Fruit fly (Drosophila melanogaster) whole organism, embryonic: Measurements from ENCODE around the gene Kal1.

Experiments
- CG10274 ChIP-seq: fragments of 200-800 bp; sonication (Bioruptor generic); optimal IDR thresholded peaks from 3 replicates; lab custom pipeline; 2017; ENCODE audit warnings: missing biosample characterization, mild to moderate bottlenecking, missing genetic modification characterization
- CG11247 ChIP-seq: fragments of 200-800 bp; sonication (Bioruptor generic); IDR thresholded peaks from 2 replicates; pipeline ENCODE4 v1.3.6; 2022; ENCODE audit warnings: missing biosample characterization, missing genetic modification characterization
- CG11398 ChIP-seq: fragments of 200-800 bp; sonication (Bioruptor generic); optimal IDR thresholded peaks from 2 replicates; lab custom pipeline; 2016; ENCODE audit warnings: missing biosample characterization, missing genetic modification characterization
- CG11504 ChIP-seq: fragments of 200-800 bp; sonication (Bioruptor generic); optimal IDR thresholded peaks from 3 replicates; lab custom pipeline; 2019; ENCODE audit warnings: missing biosample characterization, mild to moderate bottlenecking, missing genetic modification characterization, moderate library complexity
- CG13287 ChIP-seq: fragments of 200-800 bp; sonication (Bioruptor generic); IDR thresholded peaks from 2 replicates; pipeline ENCODE4 v1.3.6; 2022; ENCODE audit warnings: missing biosample characterization, missing genetic modification characterization; ENCODE audit not compliant: partially characterized antibody
- CG13424 ChIP-seq: fragments of 200-800 bp; sonication (Bioruptor generic); optimal IDR thresholded peaks from 2 replicates; lab custom pipeline; 2019; ENCODE audit warnings: missing biosample characterization, mild to moderate bottlenecking, missing genetic modification characterization, moderate library complexity
- CG13775 ChIP-seq: fragments of 200-800 bp; sonication (Bioruptor generic); optimal IDR thresholded peaks from 3 replicates; lab custom pipeline; 2017; ENCODE audit warnings: missing biosample characterization, mild to moderate bottlenecking, missing genetic modification characterization
- CG14050 ChIP-seq: fragments of 200-800 bp; sonication (Bioruptor generic); IDR thresholded peaks from 3 replicates; pipeline ENCODE4 v1.3.6; 2022; ENCODE audit warnings: missing biosample characterization, missing genetic modification characterization
- CG17361 ChIP-seq: fragments of 200-800 bp; sonication (Bioruptor generic); IDR thresholded peaks from 3 replicates; pipeline ENCODE4 v1.3.6; 2022; ENCODE audit warnings: missing biosample characterization, missing genetic modification characterization
- CG17385 ChIP-seq: fragments of 200-800 bp; sonication (Bioruptor generic); optimal IDR thresholded peaks from 3 replicates; lab custom pipeline; 2018; ENCODE audit warnings: missing biosample characterization, mild to moderate bottlenecking, missing genetic modification characterization
- CG17802 ChIP-seq: fragments of 200-800 bp; sonication (Bioruptor generic); optimal IDR thresholded peaks from 2 replicates; lab custom pipeline; 2018; ENCODE audit warnings: missing biosample characterization, mild to moderate bottlenecking, missing genetic modification characterization, moderate library complexity
- CG17829 ChIP-seq: fragments of 200-800 bp; optimal IDR thresholded peaks from 2 replicates; lab custom pipeline; 2019; ENCODE audit warnings: missing biosample characterization, mild to moderate bottlenecking, missing genetic modification characterization, moderate library complexity
- CG18011 ChIP-seq: fragments of 200-800 bp; sonication (Bioruptor generic); optimal IDR thresholded peaks from 2 replicates; lab custom pipeline; 2017; ENCODE audit warnings: missing biosample characterization, missing genetic modification characterization, mild to moderate bottlenecking, moderate library complexity, missing genotype
- CG18599 ChIP-seq: fragments of 200-800 bp; sonication (Bioruptor generic); optimal IDR thresholded peaks from 3 replicates; lab custom pipeline; 2017; ENCODE audit warnings: missing biosample characterization, missing genetic modification characterization, mild to moderate bottlenecking, moderate library complexity, missing genetic modification reagents
- CG2116 ChIP-seq: fragments of 200-800 bp; sonication (Bioruptor generic); optimal IDR thresholded peaks from 3 replicates; lab custom pipeline; 2018; ENCODE audit warnings: missing biosample characterization, mild to moderate bottlenecking, missing genetic modification characterization
- CG31441 ChIP-seq: fragments of 200-800 bp; sonication (Bioruptor generic); IDR thresholded peaks from 2 replicates; pipeline ENCODE4 v1.3.6; 2022; ENCODE audit warnings: missing biosample characterization, missing genetic modification characterization
- CG3281 ChIP-seq: fragments of 200-800 bp; sonication (Bioruptor generic); optimal IDR thresholded peaks from 3 replicates; lab custom pipeline; 2017; ENCODE audit warnings: missing biosample characterization, mild to moderate bottlenecking, missing genetic modification characterization
- CG8388 ChIP-seq: fragments of 200-800 bp; sonication (Bioruptor generic); optimal IDR thresholded peaks from 2 replicates; lab custom pipeline; 2019; ENCODE audit warnings: missing biosample characterization, mild to moderate bottlenecking, missing genetic modification characterization, moderate library complexity
- Chrac-16 ChIP-seq: fragments of 200-800 bp; sonication (Bioruptor generic); optimal IDR thresholded peaks from 3 replicates; lab custom pipeline; 2016; ENCODE audit warnings: missing biosample characterization, missing genetic modification characterization
- CoRest ChIP-seq: fragments of 200-800 bp; sonication (Bioruptor generic); optimal IDR thresholded peaks from 3 replicates; lab custom pipeline; 2018; ENCODE audit warnings: missing biosample characterization, mild to moderate bottlenecking, missing genetic modification characterization, moderate library complexity
- Deaf1 ChIP-seq: fragments of 200-800 bp; optimal IDR thresholded peaks from 3 replicates; lab custom pipeline; 2019; ENCODE audit warnings: missing biosample characterization, mild to moderate bottlenecking, missing genetic modification characterization, moderate library complexity
- Drgx ChIP-seq: fragments of 200-800 bp; sonication (Bioruptor generic); IDR thresholded peaks from 2 replicates; pipeline ENCODE4 v1.3.6; 2022; ENCODE audit warnings: missing biosample characterization, missing genetic modification characterization
- Ets65A ChIP-seq: fragments of 200-800 bp; sonication (Bioruptor generic); peaks from one replicate; lab custom pipeline; 2016; ENCODE audit warnings: missing biosample characterization, missing genetic modification characterization
- MBD-R2 ChIP-seq: fragments of 200-800 bp; sonication (Bioruptor generic); IDR thresholded peaks from 2 replicates; pipeline ENCODE4 v1.3.6; 2022; ENCODE audit warnings: missing biosample characterization, missing genetic modification characterization
- Med ChIP-seq: fragments of 200-800 bp; sonication (Bioruptor generic); peaks from one replicate; lab custom pipeline; 2016; ENCODE audit warnings: missing biosample characterization, missing genetic modification characterization, mild to moderate bottlenecking, inconsistent platforms, moderate library complexity
- PHDP ChIP-seq: fragments of 200-800 bp; sonication (Bioruptor generic); optimal IDR thresholded peaks from 3 replicates; lab custom pipeline; 2018; ENCODE audit warnings: missing biosample characterization, mild to moderate bottlenecking, missing genetic modification characterization, moderate library complexity
- Ptx1 ChIP-seq: fragments of 200-800 bp; sonication (Bioruptor generic); IDR thresholded peaks from 2 replicates; pipeline ENCODE4 v1.3.6; 2022; ENCODE audit warnings: missing biosample characterization, missing genetic modification characterization
- Ravus ChIP-seq: fragments of 200-800 bp; sonication (Bioruptor generic); IDR thresholded peaks from 2 replicates; pipeline ENCODE4 v1.3.6; 2022; ENCODE audit warnings: missing biosample characterization, missing genetic modification characterization
- Scr ChIP-seq: fragments of 200-800 bp; sonication (Bioruptor generic); IDR thresholded peaks from 2 replicates; pipeline ENCODE4 v1.3.6; 2022; ENCODE audit warnings: missing biosample characterization, missing genetic modification characterization; ENCODE audit not compliant: partially characterized antibody
- Sin3A ChIP-seq: fragments of >200 bp; optimal IDR thresholded peaks from 2 replicates; lab custom pipeline; 2018
- Xbp1 ChIP-seq: fragments of 200-800 bp; sonication (Bioruptor generic); optimal IDR thresholded peaks from 3 replicates; lab custom pipeline; 2016; ENCODE audit warnings: missing biosample characterization, mild to moderate bottlenecking, missing genetic modification characterization
- az2 ChIP-seq: fragments of 200-800 bp; sonication (Bioruptor generic); optimal IDR thresholded peaks from 3 replicates; lab custom pipeline; 2016; ENCODE audit warnings: missing biosample characterization, missing genetic modification characterization
- br ChIP-seq: fragments of >200 bp; optimal IDR thresholded peaks from 2 replicates; lab custom pipeline; 2017
- bsh ChIP-seq, 2 experiments: fragments of 200-800 bp; sonication (Bioruptor generic); optimal IDR thresholded peaks; 2 replicates each; lab custom pipeline; 2017 to 2018; ENCODE audit warnings: mild to moderate bottlenecking in 2 of 2, missing biosample characterization in 2 of 2, missing genetic modification characterization in 2 of 2, moderate library complexity in 1 of 2
- ftz-f1 ChIP-seq: fragments of 200-800 bp; sonication (Bioruptor generic); optimal IDR thresholded peaks from 2 replicates; lab custom pipeline; 2016; ENCODE audit warnings: missing biosample characterization, missing genetic modification characterization
- gem ChIP-seq: fragments of 200-800 bp; sonication (Bioruptor generic); optimal IDR thresholded peaks from 2 replicates; lab custom pipeline; 2019; ENCODE audit warnings: missing biosample characterization, mild to moderate bottlenecking, missing genetic modification characterization, moderate library complexity
- grau ChIP-seq: fragments of 200-800 bp; optimal IDR thresholded peaks from 3 replicates; lab custom pipeline; 2019; ENCODE audit warnings: missing biosample characterization, mild to moderate bottlenecking, missing genetic modification characterization, moderate library complexity
- grn ChIP-seq: fragments of 200-800 bp; sonication (Bioruptor generic); optimal IDR thresholded peaks from 3 replicates; lab custom pipeline; 2017; ENCODE audit warnings: missing biosample characterization, missing genetic modification characterization
- pum ChIP-seq: fragments of 200-800 bp; sonication (Bioruptor generic); optimal IDR thresholded peaks from 2 replicates; lab custom pipeline; 2016; ENCODE audit warnings: missing biosample characterization, missing genetic modification characterization
- row ChIP-seq: fragments of 200-800 bp; sonication (Bioruptor generic); IDR thresholded peaks from 3 replicates; pipeline ENCODE4 v1.3.6; 2022; ENCODE audit warnings: missing biosample characterization, missing genetic modification characterization
- sens ChIP-seq: fragments of 200-800 bp; sonication (Bioruptor generic); peaks from one replicate; lab custom pipeline; 2016; ENCODE audit warnings: missing biosample characterization, missing genetic modification characterization
- sob ChIP-seq: fragments of 200-800 bp; sonication (Bioruptor generic); IDR thresholded peaks from 2 replicates; pipeline ENCODE4 v1.3.6; 2022; ENCODE audit warnings: missing biosample characterization, missing genetic modification characterization
- sqz ChIP-seq: fragments of 200-800 bp; sonication (Bioruptor generic); optimal IDR thresholded peaks from 3 replicates; lab custom pipeline; 2018; ENCODE audit warnings: missing biosample characterization, mild to moderate bottlenecking, missing genetic modification characterization
- tio ChIP-seq: fragments of 200-800 bp; sonication (Bioruptor generic); optimal IDR thresholded peaks from 2 replicates; lab custom pipeline; 2017; ENCODE audit warnings: missing biosample characterization, missing genetic modification characterization, inconsistent platforms
- trem ChIP-seq: fragments of 200-800 bp; optimal IDR thresholded peaks from 3 replicates; lab custom pipeline; 2019; ENCODE audit warnings: missing biosample characterization, mild to moderate bottlenecking, missing genetic modification characterization, moderate library complexity
- wek ChIP-seq: fragments of 200-800 bp; sonication (Bioruptor generic); optimal IDR thresholded peaks from 3 replicates; lab custom pipeline; 2018; ENCODE audit warnings: missing biosample characterization, mild to moderate bottlenecking, missing genetic modification characterization, moderate library complexity

The Kal1 gene

dm6 chr3R:24143372-24143771, 2.2 kb downstream of the Kal1 start:
- TF ChIP-seq Ets65A (GFP tag; lab: Kevin White, UChicago) (peak; percentile 57), CG11247 (no peak)

dm6 chr3R:24143779-24144178, 2.6 kb downstream of the Kal1 start:
- TF ChIP-seq Drgx (GFP tag; lab: Robert Waterston, UW), result peak; percentile 31; the same call in 1 of the 2 replicates
- TF ChIP-seq ftz-f1 (GFP tag; lab: Kevin White, UChicago), result no peak
- TF ChIP-seq CG18011, result no peak
- no peak for TF ChIP-seq CG17361 (GFP tag; lab: Robert Waterston, UW)
- TF ChIP-seq bsh (GFP tag; optimal IDR thresholded peaks at IDR 0.05; lab: Kevin White, UChicago), result peak in 1 of 2 experiments; percentile 48

- peak in 1 of 2 experiments; percentile 86 for TF ChIP-seq bsh (GFP tag; optimal IDR thresholded peaks at IDR 0.05; lab: Kevin White, UChicago)
- no peak for TF ChIP-seq pum
- TF ChIP-seq CG10274, result peak; percentile 58
- no peak for TF ChIP-seq tio (GFP tag; lab: Kevin White, UChicago)
- TF ChIP-seq Med (GFP tag; lab: Kevin White, UChicago), result peak; percentile 7
These were observed 3.3 kb downstream of the Kal1 start for dm6 chr3R:24144542-24144941.

dm6 chr3R:24148838-24149237, 7.6 kb downstream of the Kal1 start, which contains the start of gene Slimp:
Slimp (minus strand) TSS chr3R:24148967.
- TF ChIP-seq Chrac-16 (peak; percentile 17), Ravus (GFP tag; lab: Robert Waterston, UW) (no peak), trem (tag; lab: Kevin White, UChicago) (peak; percentile 28), gem (tag; lab: Kevin White, UChicago) (peak; percentile 49), Sin3A (lab: Kevin White, UChicago) (peak; percentile 28), az2 (GFP tag; lab: Kevin White, UChicago) (peak; percentile 3), sens (peak; percentile 82), grau (tag; lab: Kevin White, UChicago) (peak; percentile 40), Xbp1 (peak; percentile 5), Deaf1 (tag; lab: Kevin White, UChicago) (no peak), CG17829 (tag; lab: Kevin White, UChicago) (peak; percentile 13), CG8388 (peak; percentile 5), CG17802 (tag; lab: Kevin White, UChicago) (no peak), CG11504 (tag; lab: Kevin White, UChicago) (peak; percentile 33), br (no peak), CG2116 (peak; percentile 18), CG13424 (peak; percentile 1), sqz (GFP tag; lab: Kevin White, UChicago) (peak; percentile 69), CG31441 (GFP tag; lab: Robert Waterston, UW) (0 out of 2 replicates have a peak, but pooled peaks have one; percentile 24), sob (GFP tag; lab: Robert Waterston, UW) (0 out of 2 replicates have a peak, but pooled peaks have one; percentile 20), grn (GFP tag; lab: Kevin White, UChicago) (no peak), CG18599 (GFP tag; lab: Kevin White, UChicago) (peak; percentile 42), PHDP (tag; lab: Kevin White, UChicago) (peak; percentile 2), CG13775 (GFP tag; lab: Kevin White, UChicago) (peak; percentile 27), row (GFP tag; lab: Robert Waterston, UW) (peak; percentile 47; the same call in 2 of the 3 replicates), CG14050 (GFP tag; lab: Robert Waterston, UW) (no peak), CG17385 (GFP tag; lab: Kevin White, UChicago) (peak; percentile 8), CG13287 (GFP tag; lab: Robert Waterston, UW) (peak; percentile 39), Scr (0 out of 2 replicates have a peak, but pooled peaks have one; percentile 2), Ptx1 (GFP tag; lab: Robert Waterston, UW) (0 out of 2 replicates have a peak, but pooled peaks have one; percentile 20), CG11398 (GFP tag; lab: Kevin White, UChicago) (no peak), wek (GFP tag; lab: Kevin White, UChicago) (peak; percentile 98), CoRest (tag; lab: Kevin White, UChicago) (peak; percentile 8), CG3281 (GFP tag; lab: Kevin White, UChicago) (peak; percentile 6), MBD-R2 (GFP tag; lab: Robert Waterston, UW) (peak; percentile 95)
